Worm (Caenorhabditis elegans) whole organism, late embryonic: ENCODE data around the gene anp-1.

Experiments used
- ceh-30 ChIP-seq: fragments of 150-350 bp; optimal IDR thresholded peaks from 2 replicates; lab custom pipeline; 2014; ENCODE audit warnings: missing biosample characterization, missing genetic modification characterization
- dmd-4 ChIP-seq: sonication (generic microtip); optimal IDR thresholded peaks from 2 replicates; lab custom pipeline; 2016; ENCODE audit warnings: borderline replicate concordance, missing genetic modification characterization, missing compliant biosample characterization
- elt-2 ChIP-seq: sonication (generic microtip); optimal IDR thresholded peaks from 2 replicates; lab custom pipeline; 2016; ENCODE audit warnings: missing genetic modification reagents, missing genetic modification characterization, missing compliant biosample characterization
- fkh-10 ChIP-seq: fragments of 150-350 bp; optimal IDR thresholded peaks from 2 replicates; lab custom pipeline; 2014; ENCODE audit warnings: missing biosample characterization, missing genetic modification reagents, missing genetic modification characterization
- hlh-30 ChIP-seq: sonication (generic microtip); optimal IDR thresholded peaks from 2 replicates; lab custom pipeline; 2017; ENCODE audit warnings: antibody characterized with exemption, missing genetic modification characterization, missing compliant biosample characterization; ENCODE audit not compliant: insufficient read depth
- hlh-8 ChIP-seq: sonication (generic microtip); optimal IDR thresholded peaks from 2 replicates; lab custom pipeline; 2016; ENCODE audit warnings: missing genotype, missing genetic modification characterization, missing compliant biosample characterization
- nhr-11 ChIP-seq: fragments of 150-350 bp; optimal IDR thresholded peaks from 2 replicates; lab custom pipeline; 2014; ENCODE audit warnings: missing biosample characterization, missing genetic modification characterization
- pha-4 ChIP-seq: fragments of 150-350 bp; optimal IDR thresholded peaks from 2 replicates; lab custom pipeline; 2018; ENCODE audit warnings: missing biosample characterization, missing genetic modification reagents, missing genetic modification characterization
- ref-2 ChIP-seq: sonication (generic microtip); optimal IDR thresholded peaks from 2 replicates; lab custom pipeline; 2016; ENCODE audit warnings: missing genetic modification characterization, missing compliant biosample characterization
- ttx-3 ChIP-seq: sonication (generic microtip); optimal IDR thresholded peaks from 2 replicates; lab custom pipeline; 2016; ENCODE audit warnings: missing genetic modification reagents, missing genetic modification characterization, missing compliant biosample characterization
- unc-55 ChIP-seq: sonication (generic microtip); optimal IDR thresholded peaks from 2 replicates; lab custom pipeline; 2017; ENCODE audit warnings: missing biosample characterization, missing genetic modification reagents, missing genetic modification characterization
- unc-86 ChIP-seq: sonication (generic microtip); optimal IDR thresholded peaks from 2 replicates; lab custom pipeline; 2016; ENCODE audit warnings: missing genetic modification characterization, missing compliant biosample characterization
- zip-5 ChIP-seq: sonication (generic microtip); optimal IDR thresholded peaks from 2 replicates; lab custom pipeline; 2016; ENCODE audit warnings: missing genetic modification characterization, missing compliant biosample characterization
- ztf-16 ChIP-seq: sonication (generic microtip); optimal IDR thresholded peaks from 2 replicates; lab custom pipeline; 2017; ENCODE audit warnings: missing genetic modification characterization, missing compliant biosample characterization

- TF ChIP-seq dmd-4 (tag; lab: Kevin White, UChicago), result no peak
- no peak for TF ChIP-seq pha-4 (tag; lab: Kevin White, UChicago)
- TF ChIP-seq elt-2 (tag; lab: Kevin White, UChicago), result peak; percentile 63
- TF ChIP-seq fkh-10, result no peak
- TF ChIP-seq nhr-11, result no peak
- TF ChIP-seq unc-55 (GFP tag; lab: Kevin White, UChicago), result no peak
- no peak for TF ChIP-seq hlh-30 (tag; lab: Kevin White, UChicago)
- peak; percentile 96 for TF ChIP-seq ref-2 (tag; lab: Kevin White, UChicago)
- peak; percentile 84 for TF ChIP-seq hlh-8 (tag; lab: Kevin White, UChicago)
- no peak for TF ChIP-seq ceh-30 (tag; lab: Kevin White, UChicago)
- peak; percentile 22 for TF ChIP-seq ztf-16 (tag; lab: Kevin White, UChicago)
- TF ChIP-seq zip-5 (tag; lab: Kevin White, UChicago), result peak; percentile 92
- peak; percentile 66 for TF ChIP-seq unc-86
- TF ChIP-seq ttx-3 (tag; lab: Kevin White, UChicago), result peak; percentile 21
Measured at ce11 chrV:12869948-12870347, 10.7 kb downstream of the anp-1 start, which contains the start of gene T07F10.3.
